Worm (Caenorhabditis elegans): ENCODE measurements around the gene glr-7.

DNA sequence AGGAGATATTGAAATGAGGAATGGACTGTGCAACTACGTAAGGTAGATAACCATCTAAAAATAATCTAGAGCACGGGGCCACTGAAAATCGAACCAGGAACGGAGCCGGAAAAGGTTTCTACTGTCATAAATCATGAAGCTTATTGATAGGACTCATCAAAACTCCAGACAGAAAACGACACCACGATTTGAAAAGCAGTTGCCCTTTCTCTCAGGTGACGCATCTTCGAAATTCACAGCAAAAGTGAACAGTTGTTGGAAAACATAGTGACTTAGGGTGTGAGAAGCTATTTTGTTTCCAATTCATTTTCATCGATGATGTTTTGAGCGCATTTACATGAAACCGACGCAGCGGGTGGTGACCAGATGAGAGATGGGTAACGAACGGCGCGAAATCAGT lies 32.6 kb upstream of the glr-7 start:
- TF ChIP-seq F37B4.10 (GFP tag; IDR thresholded peaks at IDR 0.05) (no peak), chd-7 (tag; optimal IDR thresholded peaks at IDR 0.05) (no peak), somi-1 (GFP tag; optimal IDR thresholded peaks at IDR 0.05) (no peak), him-1 (tag; optimal IDR thresholded peaks at IDR 0.05) (no peak), unc-62 (GFP tag; optimal IDR thresholded peaks at IDR 0.05) (no peak), nfya-2 (GFP tag; IDR thresholded peaks at IDR 0.05) (no peak), Y53F4B.3 (GFP tag; IDR thresholded peaks at IDR 0.05) (no peak), rpc-1 (optimal IDR thresholded peaks at IDR 0.05) (no peak), rpc-1 (tag; optimal IDR thresholded peaks at IDR 0.05) (no peak), snpc-4 (GFP tag; optimal IDR thresholded peaks at IDR 0.05) (no peak), snpc-4 (tag; optimal IDR thresholded peaks at IDR 0.05) (no peak), nfyb-1 (GFP tag; IDR thresholded peaks at IDR 0.05) (no peak), K11D2.4 (GFP tag; IDR thresholded peaks at IDR 0.05) (no peak), F57A8.1 (GFP tag; optimal IDR thresholded peaks at IDR 0.05) (no peak)
